Fruit fly (Drosophila melanogaster): Measurements from ENCODE around the gene CG6891.
A peak's percentile ranks its signal among the peaks of the same experiment; 100 is the strongest.

dm6 chrX:18775839-18776538 is 961 bp downstream of the CG6891 start:
- TF ChIP-seq CG8632 (GFP tag; optimal IDR thresholded peaks at IDR 0.05) (peak; percentile 88), CG1621 (tag; optimal IDR thresholded peaks at IDR 0.05) (peak; percentile 9), spab (GFP tag; optimal IDR thresholded peaks at IDR 0.05) (peak; percentile 88), Eip93F (GFP tag; optimal IDR thresholded peaks at IDR 0.05) (peak; percentile 87), CG8319 (GFP tag; optimal IDR thresholded peaks at IDR 0.05) (peak; percentile 70), CG15336 (GFP tag; IDR thresholded peaks at IDR 0.05) (peak; percentile 72), acj6 (GFP tag; optimal IDR thresholded peaks at IDR 0.05) (peak; percentile 90), Hr4 (GFP tag; optimal IDR thresholded peaks at IDR 0.05) (peak; percentile 73), Hr39 (GFP tag; optimal IDR thresholded peaks at IDR 0.05) (peak; percentile 69), Met (GFP tag; optimal IDR thresholded peaks at IDR 0.05) (peak; percentile 89)

Measured in whole organism, prepupa.